Fruit fly (Drosophila melanogaster) S2 (cell line): ENCODE results near the gene CG1738.

Source experiments
- CG8478 ChIP-seq: fragments of >200 bp; optimal IDR thresholded peaks from 2 replicates; lab custom pipeline; 2018
- CTCF ChIP-seq, 2 experiments: fragments of >200 bp; optimal IDR thresholded peaks; 2 replicates each; lab custom pipeline; 2018

- TF ChIP-seq CG8478 (no peak), CTCF (optimal IDR thresholded peaks at IDR 0.05; lab: Kevin White, UChicago) (no peak)
Observed at dm6 chrX:11342771-11343170, 6.1 kb upstream of the CG1738 start.
